Fruit fly (Drosophila melanogaster): ENCODE results near the gene CG9377.

The CG9377 gene

DNA sequence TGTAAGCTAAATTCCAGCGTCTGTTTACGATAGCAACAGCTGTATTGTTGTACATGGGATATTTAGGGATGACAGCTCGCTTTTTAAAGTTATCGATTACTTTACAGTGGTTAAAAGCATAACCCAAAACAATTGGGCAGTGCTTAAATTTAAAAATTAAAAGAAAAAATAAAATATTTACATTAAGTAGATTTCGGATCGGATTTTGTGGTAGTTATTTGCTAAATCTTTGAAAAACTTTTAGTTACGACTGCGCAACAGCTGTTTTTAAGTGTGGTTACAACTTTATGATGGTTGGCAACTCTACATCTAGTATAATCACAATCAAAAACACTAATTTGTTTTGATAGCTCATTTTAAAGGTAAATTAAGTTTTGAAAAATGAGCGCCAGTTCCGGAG is 25.9 kb upstream of the CG9377 start, which contains the start of the genes Ing5 and CG7099 (continued):
- TF ChIP-seq CG33557 (GFP tag; optimal IDR thresholded peaks at IDR 0.05) (peak; percentile 91), dm (GFP tag; optimal IDR thresholded peaks at IDR 0.05) (peak; percentile 62), Sox102F (GFP tag; optimal IDR thresholded peaks at IDR 0.05) (peak; percentile 98), CG6765 (GFP tag; optimal IDR thresholded peaks at IDR 0.05) (peak; percentile 85), pzg (GFP tag; optimal IDR thresholded peaks at IDR 0.05) (peak; percentile 57), CG9797 (GFP tag; optimal IDR thresholded peaks at IDR 0.05) (peak; percentile 22), trh (GFP tag; optimal IDR thresholded peaks at IDR 0.05) (peak; percentile 92), bsh (GFP tag; optimal IDR thresholded peaks at IDR 0.05) (peak; percentile 75 to 97), hbn (GFP tag; IDR thresholded peaks at IDR 0.05; ENCODE audit: partially characterized antibody) (peak; percentile 52; the same call in 1 of the 2 replicates), emc (GFP tag; optimal IDR thresholded peaks at IDR 0.05) (peak; percentile 84), Hey (tag; optimal IDR thresholded peaks at IDR 0.05) (no peak), CG12236 (GFP tag; optimal IDR thresholded peaks at IDR 0.05) (peak; percentile 73), onecut (GFP tag; IDR thresholded peaks at IDR 0.05) (peak; percentile 85), Sin3A (optimal IDR thresholded peaks at IDR 0.05) (no peak), pan (optimal IDR thresholded peaks at IDR 0.05) (no peak), pan (GFP tag; optimal IDR thresholded peaks at IDR 0.05 in 1 of 2, IDR thresholded peaks at IDR 0.05 in 1 of 2) (peak in 1 of 2 experiments; percentile 97), odd (GFP tag; optimal IDR thresholded peaks at IDR 0.05) (peak; percentile 85), jigr1 (GFP tag; IDR thresholded peaks at IDR 0.05) (peak; percentile 94), dpn (GFP tag; optimal IDR thresholded peaks at IDR 0.05) (peak; percentile 93 to 98), CG1529 (GFP tag; optimal IDR thresholded peaks at IDR 0.05) (peak; percentile 91), ken (GFP tag; IDR thresholded peaks at IDR 0.05) (peak; percentile 97), B-H2 (GFP tag; optimal IDR thresholded peaks at IDR 0.05) (peak; percentile 96), CG2875 (GFP tag; optimal IDR thresholded peaks at IDR 0.05) (peak; percentile 88), nerfin-1 (tag; optimal IDR thresholded peaks at IDR 0.05) (peak; percentile 93), Atf3 (GFP tag; optimal IDR thresholded peaks at IDR 0.05) (peak; percentile 90), BEAF-32 (GFP tag; optimal IDR thresholded peaks at IDR 0.05) (peak; percentile 70), kni (GFP tag; optimal IDR thresholded peaks at IDR 0.05) (no peak), CG33213 (GFP tag; optimal IDR thresholded peaks at IDR 0.05) (peak; percentile 81), CG14050 (GFP tag; IDR thresholded peaks at IDR 0.05) (peak; percentile 93), E2f1 (GFP tag; IDR thresholded peaks at IDR 0.05) (peak; percentile 96), h (optimal IDR thresholded peaks at IDR 0.05) (no peak), phol (tag; optimal IDR thresholded peaks at IDR 0.05) (peak; percentile 97), dimm (GFP tag; IDR thresholded peaks at IDR 0.05) (peak; percentile 76), cg (GFP tag; optimal IDR thresholded peaks at IDR 0.05) (no peak), Meics (GFP tag; optimal IDR thresholded peaks at IDR 0.05) (peak; percentile 95), CG32772 (GFP tag; IDR thresholded peaks at IDR 0.05) (peak; percentile 97), CG6272 (GFP tag; IDR thresholded peaks at IDR 0.05) (peak; percentile 98), unpg (GFP tag; optimal IDR thresholded peaks at IDR 0.05) (peak; percentile 97), ap (GFP tag; IDR thresholded peaks at IDR 0.05) (peak; percentile 92), sna (GFP tag; IDR thresholded peaks at IDR 0.05; ENCODE audit: partially characterized antibody) (peak; percentile 67), row (GFP tag; IDR thresholded peaks at IDR 0.05) (peak; percentile 99), Hr39 (optimal IDR thresholded peaks at IDR 0.05) (no peak), Asciz (GFP tag; optimal IDR thresholded peaks at IDR 0.05) (peak; percentile 90), CG15269 (tag; optimal IDR thresholded peaks at IDR 0.05) (peak; percentile 96), slp2 (GFP tag; optimal IDR thresholded peaks at IDR 0.05) (peak; percentile 86), vvl (GFP tag; IDR thresholded peaks at IDR 0.05) (peak; percentile 98), CG9609 (GFP tag; optimal IDR thresholded peaks at IDR 0.05) (peak; percentile 86), Bdp1 (GFP tag; optimal IDR thresholded peaks at IDR 0.05) (peak; percentile 93), CG3281 (GFP tag; optimal IDR thresholded peaks at IDR 0.05) (peak; percentile 95), CG11456 (GFP tag; IDR thresholded peaks at IDR 0.05) (peak; percentile 97), Ssrp (tag; optimal IDR thresholded peaks at IDR 0.05) (peak; percentile 97), Dll (GFP tag; IDR thresholded peaks at IDR 0.05; ENCODE audit: partially characterized antibody) (peak; percentile 77)

All from whole organism, embryonic.